Fruit fly (Drosophila melanogaster): ENCODE results near the gene CG2217.

The CG2217 gene

dm6 chr3R:30388215-30388871 is 34.4 kb downstream of the CG2217 start (continued):
- peak; percentile 62; the same call in 1 of the 2 replicates for TF ChIP-seq CG1024 (GFP tag; IDR thresholded peaks at IDR 0.05)
- peak; percentile 4 for TF ChIP-seq zf30C (GFP tag; optimal IDR thresholded peaks at IDR 0.05)
- peak; percentile 94 for TF ChIP-seq CG12769 (tag; optimal IDR thresholded peaks at IDR 0.05)
- TF ChIP-seq CG18619 (GFP tag; optimal IDR thresholded peaks at IDR 0.05) = peak; percentile 99
- TF ChIP-seq al (GFP tag; IDR thresholded peaks at IDR 0.05) = peak; percentile 90
- TF ChIP-seq CG12659 (GFP tag; optimal IDR thresholded peaks at IDR 0.05) = peak; percentile 99
- TF ChIP-seq schlank (tag; optimal IDR thresholded peaks at IDR 0.05) = peak; percentile 88
- TF ChIP-seq CG3726 (GFP tag; IDR thresholded peaks at IDR 0.05) = peak; percentile 83
- peak; percentile 70 for TF ChIP-seq Sry-δ (GFP tag; optimal IDR thresholded peaks at IDR 0.05)
- TF ChIP-seq CG10565 (GFP tag; optimal IDR thresholded peaks at IDR 0.05) = peak; percentile 86
- peak; percentile 75 for TF ChIP-seq sim (GFP tag; IDR thresholded peaks at IDR 0.05)
- TF ChIP-seq CG10267 (tag; optimal IDR thresholded peaks at IDR 0.05) = peak; percentile 88
- TF ChIP-seq ci (GFP tag; IDR thresholded peaks at IDR 0.05) = peak; percentile 87
- TF ChIP-seq odd (GFP tag; optimal IDR thresholded peaks at IDR 0.05) = peak; percentile 97
- TF ChIP-seq Sry-β (GFP tag; optimal IDR thresholded peaks at IDR 0.05) = peak; percentile 76
- peak; percentile 87 for TF ChIP-seq zfh1 (GFP tag; IDR thresholded peaks at IDR 0.05)
- TF ChIP-seq CG5180 (GFP tag; optimal IDR thresholded peaks at IDR 0.05) = peak; percentile 90
- peak; percentile 70 for TF ChIP-seq Kr (GFP tag; optimal IDR thresholded peaks at IDR 0.05)
- TF ChIP-seq CG8089 (GFP tag; optimal IDR thresholded peaks at IDR 0.05) = peak; percentile 97
- TF ChIP-seq CG9817 (tag; optimal IDR thresholded peaks at IDR 0.05) = peak; percentile 91
- TF ChIP-seq lilli (GFP tag; optimal IDR thresholded peaks at IDR 0.05) = peak; percentile 97
- peak; percentile 100 for TF ChIP-seq sens (GFP tag)
- peak; percentile 76 for TF ChIP-seq gt (GFP tag; IDR thresholded peaks at IDR 0.05)
- TF ChIP-seq CG12299 (tag; optimal IDR thresholded peaks at IDR 0.05) = peak; percentile 71
- TF ChIP-seq CG7786 (GFP tag; optimal IDR thresholded peaks at IDR 0.05) = peak; percentile 98
- TF ChIP-seq B-H1 (GFP tag; IDR thresholded peaks at IDR 0.05) = peak; percentile 84
- TF ChIP-seq Dref (GFP tag; IDR thresholded peaks at IDR 0.05) = peak; percentile 39
- peak; percentile 98 for TF ChIP-seq CG16863 (GFP tag; optimal IDR thresholded peaks at IDR 0.05)
- peak; percentile 64 for TF ChIP-seq CG17912 (GFP tag; optimal IDR thresholded peaks at IDR 0.05)
- TF ChIP-seq CG15696 (tag; optimal IDR thresholded peaks at IDR 0.05) = peak; percentile 94
- no peak for TF ChIP-seq CG34224 (GFP tag; IDR thresholded peaks at IDR 0.05; ENCODE audit: partially characterized antibody)
- TF ChIP-seq salm (tag; optimal IDR thresholded peaks at IDR 0.05) = peak; percentile 67
- TF ChIP-seq Neu2 (GFP tag; optimal IDR thresholded peaks at IDR 0.05; ENCODE audit: borderline replicate concordance) = peak; percentile 95
- peak; percentile 70 for TF ChIP-seq dimm (GFP tag; IDR thresholded peaks at IDR 0.05)
- TF ChIP-seq pb (GFP tag; optimal IDR thresholded peaks at IDR 0.05) = peak; percentile 98
- TF ChIP-seq CG6765 (GFP tag; optimal IDR thresholded peaks at IDR 0.05) = peak; percentile 94
- TF ChIP-seq B-H2 (GFP tag; optimal IDR thresholded peaks at IDR 0.05) = peak; percentile 80
- TF ChIP-seq hb (GFP tag; IDR thresholded peaks at IDR 0.05; ENCODE audit: partially characterized antibody) = no peak
- peak; percentile 93 for TF ChIP-seq CG32532 (GFP tag; IDR thresholded peaks at IDR 0.05)
- peak; percentile 90 for TF ChIP-seq CG14441 (GFP tag; IDR thresholded peaks at IDR 0.05)
- TF ChIP-seq ems (GFP tag; optimal IDR thresholded peaks at IDR 0.05) = peak; percentile 94
- TF ChIP-seq crc (GFP tag; optimal IDR thresholded peaks at IDR 0.05) = peak; percentile 96
- peak; percentile 94 for TF ChIP-seq slbo (GFP tag; IDR thresholded peaks at IDR 0.05)
- TF ChIP-seq CG16815 (GFP tag; optimal IDR thresholded peaks at IDR 0.05) = peak; percentile 98
- TF ChIP-seq CG4328 (GFP tag; optimal IDR thresholded peaks at IDR 0.05) = peak; percentile 98
- peak; percentile 74 for TF ChIP-seq CG5953 (GFP tag; IDR thresholded peaks at IDR 0.05)
- peak; percentile 97 for TF ChIP-seq CG34376 (GFP tag; optimal IDR thresholded peaks at IDR 0.05)
- peak; percentile 96 for TF ChIP-seq CG10147 (GFP tag; optimal IDR thresholded peaks at IDR 0.05)
- peak; percentile 89 for TF ChIP-seq wor (GFP tag; IDR thresholded peaks at IDR 0.05)
- TF ChIP-seq tup (GFP tag; optimal IDR thresholded peaks at IDR 0.05) = peak; percentile 89
